Fruit fly (Drosophila melanogaster) whole organism: ENCODE data around the gene CG9164.

Experiments
- CG8478 ChIP-seq: fragments of >200 bp; optimal IDR thresholded peaks from 2 replicates; lab custom pipeline; 2018; ENCODE audit warnings: inconsistent platforms
- Dll ChIP-seq: fragments of >200 bp; optimal IDR thresholded peaks from 2 replicates; lab custom pipeline; 2017
- EcR ChIP-seq, 2 experiments: fragments of >200 bp; optimal IDR thresholded peaks; 2 replicates each; lab custom pipeline; 2017; ENCODE audit warnings: missing biosample characterization in 2 of 2, missing genetic modification characterization in 2 of 2, missing genetic modification reagents in 2 of 2
- pan ChIP-seq: fragments of >200 bp; optimal IDR thresholded peaks from 2 replicates; lab custom pipeline; 2017
- psq ChIP-seq: fragments of >200 bp; optimal IDR thresholded peaks from 2 replicates; lab custom pipeline; 2017
- usp ChIP-seq: fragments of >200 bp; optimal IDR thresholded peaks from 2 replicates; lab custom pipeline; 2017; ENCODE audit warnings: missing biosample characterization, missing genetic modification characterization, mixed read lengths

CG9164 gene

dm6 chrX:15360961-15361360 is 24.3 kb downstream of the CG9164 start, which contains the start of gene Pp1-13C:
Gene Pp1-13C (minus strand): TSS chrX:15361061.
- TF ChIP-seq usp (no peak), psq (lab: Kevin White, UChicago) (no peak), pan (lab: Kevin White, UChicago) (no peak), Dll (lab: Kevin White, UChicago) (no peak), EcR (GFP tag; optimal IDR thresholded peaks at IDR 0.05; lab: Kevin White, UChicago) (no peak), CG8478 (lab: Kevin White, UChicago) (no peak)

DNA sequence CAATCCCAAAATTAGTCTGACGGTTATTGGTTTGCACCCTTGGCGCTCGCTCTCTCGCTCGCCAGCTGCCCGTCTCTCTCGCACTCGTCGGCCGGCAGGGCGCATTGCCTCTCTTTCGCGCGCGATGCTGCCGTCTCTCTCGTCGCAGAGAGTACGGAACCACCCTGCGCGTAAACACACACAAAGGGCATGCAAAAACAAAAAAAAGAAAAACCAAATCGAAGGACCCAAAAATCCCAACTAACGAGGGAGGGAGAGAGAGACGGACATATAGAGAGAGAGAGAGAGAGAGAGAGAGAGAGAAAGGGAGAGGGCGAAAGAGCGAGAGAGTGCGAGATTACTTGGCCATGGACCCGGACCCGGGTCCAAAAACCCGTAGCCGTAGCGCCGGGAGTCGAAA is 28.8 kb downstream of the CG9164 start:
- TF ChIP-seq usp (no peak), pan (lab: Kevin White, UChicago) (no peak), EcR (GFP tag; optimal IDR thresholded peaks at IDR 0.05; lab: Kevin White, UChicago) (no peak), Dll (lab: Kevin White, UChicago) (no peak), psq (lab: Kevin White, UChicago) (no peak), CG8478 (lab: Kevin White, UChicago) (no peak)

- TF ChIP-seq Dll (lab: Kevin White, UChicago) (no peak), CG8478 (lab: Kevin White, UChicago) (no peak), EcR (GFP tag; optimal IDR thresholded peaks at IDR 0.05; lab: Kevin White, UChicago) (no peak), psq (lab: Kevin White, UChicago) (no peak)
Measured at dm6 chrX:15353654-15354053, 31.6 kb downstream of the CG9164 start.

DNA sequence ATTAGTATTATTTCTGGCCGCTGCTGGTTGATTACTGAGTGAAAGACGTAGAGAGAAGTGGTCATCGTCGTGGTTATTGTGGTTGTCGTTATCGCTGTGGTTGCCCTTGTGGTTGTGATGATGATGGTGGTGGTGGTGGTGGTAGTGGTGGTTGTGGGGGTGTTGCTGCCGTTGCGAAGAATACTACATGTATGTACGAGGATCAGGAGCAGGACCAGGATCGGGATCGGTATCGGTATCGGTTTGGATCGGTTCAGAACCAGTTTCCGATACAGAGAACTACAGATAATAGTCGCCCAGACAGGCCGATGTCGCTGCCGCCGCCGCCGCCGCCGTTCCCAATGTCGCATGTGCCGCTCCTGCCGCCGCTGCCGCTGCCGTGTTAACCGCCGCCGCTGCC is 32.5 kb downstream of the CG9164 start:
- TF ChIP-seq CG8478 (lab: Kevin White, UChicago) (no peak), pan (lab: Kevin White, UChicago) (no peak), Dll (lab: Kevin White, UChicago) (no peak), EcR (GFP tag; optimal IDR thresholded peaks at IDR 0.05; lab: Kevin White, UChicago) (no peak), usp (no peak), psq (lab: Kevin White, UChicago) (no peak)

dm6 chrX:15344473-15345331 is 40.5 kb downstream of the CG9164 start, which contains the start of the genes CG12608 and Prp5:
Gene CG12608 (minus strand): TSS chrX:15344625.
Gene Prp5 (plus strand): TSS chrX:15345169.
- TF ChIP-seq pan (lab: Kevin White, UChicago) (no peak), psq (lab: Kevin White, UChicago) (no peak), CG8478 (lab: Kevin White, UChicago) (no peak), Dll (lab: Kevin White, UChicago) (no peak), usp (no peak), EcR (GFP tag; optimal IDR thresholded peaks at IDR 0.05; lab: Kevin White, UChicago) (no peak)

- no peak for TF ChIP-seq Dll (lab: Kevin White, UChicago)
- no peak for TF ChIP-seq usp
- TF ChIP-seq pan (lab: Kevin White, UChicago): no peak
- TF ChIP-seq psq (lab: Kevin White, UChicago): no peak
Measured at dm6 chrX:15342017-15342416, 43.2 kb downstream of the CG9164 start, which contains the start of gene CG9123. Gene CG9123 (minus strand): TSS chrX:15342117.

- no peak for TF ChIP-seq pan (lab: Kevin White, UChicago)
- TF ChIP-seq CG8478 (lab: Kevin White, UChicago): no peak
- no peak for TF ChIP-seq EcR (GFP tag; optimal IDR thresholded peaks at IDR 0.05; lab: Kevin White, UChicago)
- no peak for TF ChIP-seq usp
- no peak for TF ChIP-seq Dll (lab: Kevin White, UChicago)
- TF ChIP-seq psq (lab: Kevin White, UChicago): no peak
Measured at dm6 chrX:15335845-15336453, 49.3 kb downstream of the CG9164 start.

- TF ChIP-seq CG8478 (lab: Kevin White, UChicago) (no peak), usp (no peak), pan (lab: Kevin White, UChicago) (no peak), Dll (lab: Kevin White, UChicago) (no peak), psq (lab: Kevin White, UChicago) (no peak), EcR (GFP tag; optimal IDR thresholded peaks at IDR 0.05; lab: Kevin White, UChicago) (no peak)
Measured at dm6 chrX:15334999-15335398, 50.2 kb downstream of the CG9164 start.

- TF ChIP-seq usp (no peak), psq (lab: Kevin White, UChicago) (no peak), Dll (lab: Kevin White, UChicago) (peak; percentile 84), EcR (GFP tag; optimal IDR thresholded peaks at IDR 0.05; lab: Kevin White, UChicago) (no peak), pan (lab: Kevin White, UChicago) (no peak), CG8478 (lab: Kevin White, UChicago) (peak; percentile 1)
Measured at dm6 chrX:15333066-15333874, 52.0 kb downstream of the CG9164 start, which contains the start of the genes CG9114 and HDAC6. Gene CG9114 (minus strand): TSS chrX:15333154. Gene HDAC6 (plus strand): TSS chrX:15333310.
